Worm (Caenorhabditis elegans) whole organism, mixed stage, embryonic: Measurements from ENCODE around the gene T07F12.2.

Experiments used
- elt-3 ChIP-seq: fragments of 150-350 bp; optimal IDR thresholded peaks from 2 replicates; lab custom pipeline; 2014; ENCODE audit warnings: missing biosample characterization, missing genetic modification characterization
- ham-2 ChIP-seq: fragments of 200-800 bp; sonication (Bioruptor generic); optimal IDR thresholded peaks from 2 replicates; lab custom pipeline; 2018; ENCODE audit warnings: mild to moderate bottlenecking, missing genetic modification characterization, missing compliant biosample characterization
- lin-13 ChIP-seq: fragments of 150-350 bp; optimal IDR thresholded peaks from 2 replicates; lab custom pipeline; 2014; ENCODE audit warnings: missing biosample characterization, missing genetic modification characterization
- lsy-2 ChIP-seq: fragments of 150-350 bp; optimal IDR thresholded peaks from 2 replicates; lab custom pipeline; 2014; ENCODE audit warnings: missing biosample characterization, missing genetic modification characterization
- mab-5 ChIP-seq: fragments of 150-350 bp; optimal IDR thresholded peaks from 2 replicates; lab custom pipeline; 2014; ENCODE audit warnings: missing biosample characterization, missing genetic modification characterization
- nhr-237 ChIP-seq: fragments of 150-350 bp; optimal IDR thresholded peaks from 2 replicates; lab custom pipeline; 2014; ENCODE audit warnings: missing biosample characterization, missing genetic modification characterization
- nhr-28 ChIP-seq: fragments of 150-350 bp; optimal IDR thresholded peaks from 2 replicates; lab custom pipeline; 2014; ENCODE audit warnings: missing biosample characterization, missing genetic modification characterization
- nhr-76 ChIP-seq: sonication (generic microtip); optimal IDR thresholded peaks from 2 replicates; lab custom pipeline; 2017; ENCODE audit warnings: missing biosample characterization, missing genetic modification characterization
- sptf-1 ChIP-seq: sonication (generic microtip); optimal IDR thresholded peaks from 2 replicates; lab custom pipeline; 2017; ENCODE audit warnings: mild to moderate bottlenecking, missing genetic modification characterization, moderate library complexity, missing compliant biosample characterization
- ztf-11 ChIP-seq: fragments of 150-350 bp; optimal IDR thresholded peaks from 2 replicates; lab custom pipeline; 2014; ENCODE audit warnings: missing biosample characterization, missing genetic modification characterization

- TF ChIP-seq nhr-76 = no peak
- TF ChIP-seq elt-3 = no peak
- no peak for TF ChIP-seq lsy-2 (tag; lab: Kevin White, UChicago)
- no peak for TF ChIP-seq ztf-11 (tag; lab: Kevin White, UChicago)
- no peak for TF ChIP-seq sptf-1
- no peak for TF ChIP-seq nhr-28 (tag; lab: Kevin White, UChicago)
- TF ChIP-seq mab-5 = no peak
- TF ChIP-seq lin-13 = no peak
- no peak for TF ChIP-seq ham-2
- TF ChIP-seq nhr-237 (tag; lab: Kevin White, UChicago) = no peak
These were observed 11.9 kb downstream of the T07F12.2 start for ce11 chrX:4901974-4902373.
